Worm (Caenorhabditis elegans) whole organism, L4 larva: ENCODE results near the gene K11H3.8.

Experiments used
- Y105C5A.15 ChIP-seq: fragments of 200-800 bp; sonication (Bioruptor generic); IDR thresholded peaks from 2 replicates; pipeline ENCODE4 v1.3.6; 2022; ENCODE audit warnings: missing genetic modification characterization, missing compliant biosample characterization
- Y5F2A.4 ChIP-seq: fragments of 200-800 bp; sonication (Bioruptor generic); optimal IDR thresholded peaks from 2 replicates; lab custom pipeline; 2018; ENCODE audit warnings: mild to moderate bottlenecking, missing genetic modification characterization, missing compliant biosample characterization
- ZK546.5 ChIP-seq, 2 experiments: sonication (generic microtip); optimal IDR thresholded peaks; 2 replicates each; lab custom pipeline; 2017; ENCODE audit warnings: missing biosample characterization in 2 of 2, missing genetic modification characterization in 2 of 2
- aha-1 ChIP-seq: fragments of 150-350 bp; peaks from one replicate; lab custom pipeline; 2014; ENCODE audit warnings: missing biosample characterization, missing genetic modification characterization
- ceh-82 ChIP-seq: sonication (generic microtip); optimal IDR thresholded peaks from 2 replicates; lab custom pipeline; 2017; ENCODE audit warnings: missing biosample characterization, missing genetic modification characterization
- fos-1 ChIP-seq: fragments of 150-350 bp; optimal IDR thresholded peaks from 2 replicates; lab custom pipeline; 2014; ENCODE audit warnings: missing biosample characterization, missing genetic modification characterization
- lin-13 ChIP-seq: fragments of 150-350 bp; optimal IDR thresholded peaks from 2 replicates; lab custom pipeline; 2014; ENCODE audit warnings: missing biosample characterization, missing genetic modification reagents, missing genetic modification characterization
- lin-39 ChIP-seq: fragments of 150-350 bp; optimal IDR thresholded peaks from 2 replicates; lab custom pipeline; 2014; ENCODE audit warnings: missing biosample characterization, missing genetic modification reagents, missing genetic modification characterization
- nhr-28 ChIP-seq: fragments of 150-350 bp; optimal IDR thresholded peaks from 2 replicates; lab custom pipeline; 2014; ENCODE audit warnings: missing biosample characterization, missing genetic modification characterization
- pha-4 ChIP-seq, 2 experiments: fragments of 150-350 bp in 1 of 2; fragments of 200-800 bp in 1 of 2; sonication (Bioruptor generic) in 1 of 2; IDR thresholded peaks in 1 of 2; optimal IDR thresholded peaks in 1 of 2; 2 replicates each; pipeline versions ENCODE4 v1.3.6 to Lab custom; 2014 to 2022; ENCODE audit warnings: missing genetic modification characterization in 2 of 2, missing genetic modification reagents in 2 of 2, missing biosample characterization in 1 of 2, missing compliant biosample characterization in 1 of 2
- unc-130 ChIP-seq: sonication (generic microtip); optimal IDR thresholded peaks from 2 replicates; lab custom pipeline; 2016; ENCODE audit warnings: missing genetic modification reagents, missing genetic modification characterization, missing compliant biosample characterization
- ztf-11 ChIP-seq: fragments of 150-350 bp; optimal IDR thresholded peaks from 2 replicates; lab custom pipeline; 2014; ENCODE audit warnings: missing biosample characterization, missing genetic modification characterization

- TF ChIP-seq Y105C5A.15 (GFP tag; lab: Robert Waterston, UW) (no peak), lin-39 (tag; lab: Kevin White, UChicago) (no peak), fos-1 (tag; lab: Kevin White, UChicago) (no peak), aha-1 (tag; lab: Kevin White, UChicago) (peak; percentile 87), lin-13 (GFP tag; lab: Kevin White, UChicago) (peak; percentile 5), Y5F2A.4 (no peak), unc-130 (GFP tag; lab: Kevin White, UChicago) (no peak), ztf-11 (tag; lab: Kevin White, UChicago) (no peak), nhr-28 (tag; lab: Kevin White, UChicago) (peak; percentile 17), pha-4 (GFP tag; IDR thresholded peaks at IDR 0.05; lab: Robert Waterston, UW) (peak; percentile 62; the same call in 1 of the 2 replicates), pha-4 (tag; optimal IDR thresholded peaks at IDR 0.05; lab: Kevin White, UChicago) (no peak), ceh-82 (tag; lab: Kevin White, UChicago) (no peak), ZK546.5 (tag; optimal IDR thresholded peaks at IDR 0.05; lab: Kevin White, UChicago) (no peak)
Observed at ce11 chrIII:9826005-9826404, 9.0 kb upstream of the K11H3.8 start.
